Worm (Caenorhabditis elegans): ENCODE measurements around the gene inpp-5K.

DNA sequence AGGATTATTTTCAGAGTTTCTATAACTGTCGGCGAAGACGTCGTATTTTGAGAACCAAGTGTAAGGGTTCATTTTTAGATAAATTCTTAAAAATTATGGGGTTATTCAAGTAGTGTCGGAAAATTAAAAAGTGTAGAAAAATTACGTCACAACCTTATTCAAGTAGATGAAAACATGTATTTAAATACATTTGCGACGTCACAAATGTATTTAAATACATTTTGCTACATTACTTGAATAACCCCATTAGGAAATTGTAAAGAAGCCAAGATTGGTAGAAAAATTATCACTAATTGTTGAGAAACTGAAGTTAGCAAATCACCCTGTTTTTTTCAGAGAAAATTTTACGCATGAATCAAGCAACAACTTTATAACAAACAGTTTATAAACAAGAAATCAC, 31.9 kb downstream of the inpp-5K start:
- no peak for TF ChIP-seq aly-2 (tag; optimal IDR thresholded peaks at IDR 0.05)
- no peak for TF ChIP-seq lin-13 (GFP tag; optimal IDR thresholded peaks at IDR 0.05)
- TF ChIP-seq pqm-1 (tag; optimal IDR thresholded peaks at IDR 0.05), result no peak
- no peak for TF ChIP-seq fos-1 (tag; optimal IDR thresholded peaks at IDR 0.05)
- no peak for TF ChIP-seq fkh-10 (GFP tag; optimal IDR thresholded peaks at IDR 0.05)
- no peak for TF ChIP-seq nhr-76 (tag; optimal IDR thresholded peaks at IDR 0.05)
- TF ChIP-seq snpc-4 (tag; optimal IDR thresholded peaks at IDR 0.05), result no peak
- TF ChIP-seq lir-3 (tag; optimal IDR thresholded peaks at IDR 0.05; ENCODE audit: poor library complexity), result no peak
- no peak for TF ChIP-seq dpl-1 (GFP tag; optimal IDR thresholded peaks at IDR 0.05)
- no peak for TF ChIP-seq skn-1 (tag; optimal IDR thresholded peaks at IDR 0.05)
